Fruit fly (Drosophila melanogaster) whole organism: ENCODE measurements around the gene CaBP1.

ENCODE experiments used
- CG8478 ChIP-seq: fragments of >200 bp; optimal IDR thresholded peaks from 2 replicates; lab custom pipeline; 2018; ENCODE audit warnings: inconsistent platforms
- Dll ChIP-seq: fragments of >200 bp; optimal IDR thresholded peaks from 2 replicates; lab custom pipeline; 2017
- EcR ChIP-seq, 2 experiments: fragments of >200 bp; optimal IDR thresholded peaks; 2 replicates each; lab custom pipeline; 2017; ENCODE audit warnings: missing biosample characterization in 2 of 2, missing genetic modification characterization in 2 of 2, missing genetic modification reagents in 2 of 2
- pan ChIP-seq: fragments of >200 bp; optimal IDR thresholded peaks from 2 replicates; lab custom pipeline; 2017
- psq ChIP-seq: fragments of >200 bp; optimal IDR thresholded peaks from 2 replicates; lab custom pipeline; 2017
- usp ChIP-seq: fragments of >200 bp; optimal IDR thresholded peaks from 2 replicates; lab custom pipeline; 2017; ENCODE audit warnings: missing biosample characterization, missing genetic modification characterization, mixed read lengths

DNA sequence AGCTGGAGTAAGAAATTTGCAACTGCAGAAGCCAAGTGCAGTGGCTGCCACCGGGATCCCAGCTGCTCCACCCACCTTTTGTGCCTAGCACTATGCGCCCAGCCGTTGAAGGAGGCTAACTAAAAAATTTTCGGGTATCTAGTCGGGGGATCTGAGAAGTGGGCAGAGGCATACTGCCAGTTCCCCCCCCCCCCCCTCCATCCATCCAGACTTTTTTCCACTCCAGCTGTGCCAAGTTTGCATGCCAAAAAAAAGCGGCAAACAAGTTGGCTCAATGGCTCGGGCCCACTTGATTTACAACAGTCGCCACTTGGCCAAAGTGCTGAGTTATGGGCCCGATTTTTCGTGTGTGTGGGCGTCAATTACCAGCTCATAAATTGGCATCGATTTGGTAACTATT, 41.0 kb upstream of the CaBP1 start:
- TF ChIP-seq psq (lab: Kevin White, UChicago) (no peak), Dll (lab: Kevin White, UChicago) (no peak), pan (no peak), CG8478 (lab: Kevin White, UChicago) (no peak), EcR (GFP tag; optimal IDR thresholded peaks at IDR 0.05; lab: Kevin White, UChicago) (no peak), usp (GFP tag; lab: Kevin White, UChicago) (no peak)
